Worm (Caenorhabditis elegans) whole organism, L2 larva: Measurements from ENCODE around the gene B0496.11.

ENCODE experiments used
- alr-1 ChIP-seq: fragments of 150-350 bp; optimal IDR thresholded peaks from 2 replicates; lab custom pipeline; 2014; ENCODE audit warnings: missing biosample characterization, missing genetic modification characterization
- aly-2 ChIP-seq: fragments of 150-350 bp; optimal IDR thresholded peaks from 2 replicates; lab custom pipeline; 2014; ENCODE audit warnings: missing biosample characterization, missing genetic modification characterization
- blmp-1 ChIP-seq: sonication (generic microtip); optimal IDR thresholded peaks from 2 replicates; lab custom pipeline; 2017; ENCODE audit warnings: missing genetic modification characterization, mild to moderate bottlenecking, missing compliant biosample characterization, antibody characterized with exemption, moderate library complexity; ENCODE audit not compliant: insufficient read depth
- fos-1 ChIP-seq: fragments of 150-350 bp; optimal IDR thresholded peaks from 2 replicates; lab custom pipeline; 2014; ENCODE audit warnings: missing biosample characterization, missing genetic modification characterization
- gmeb-1 ChIP-seq: fragments of 150-350 bp; optimal IDR thresholded peaks from 2 replicates; lab custom pipeline; 2014; ENCODE audit warnings: missing biosample characterization, missing genetic modification characterization
- lin-11 ChIP-seq: fragments of 150-350 bp; sonication (generic microtip); optimal IDR thresholded peaks from 2 replicates; lab custom pipeline; 2014; ENCODE audit warnings: missing biosample characterization, missing genetic modification characterization, inconsistent platforms, mixed read lengths
- lin-39 ChIP-seq: fragments of 150-350 bp; optimal IDR thresholded peaks from 2 replicates; lab custom pipeline; 2014; ENCODE audit warnings: missing biosample characterization, missing genetic modification reagents, missing genetic modification characterization
- nhr-11 ChIP-seq: fragments of 150-350 bp; optimal IDR thresholded peaks from 2 replicates; lab custom pipeline; 2014; ENCODE audit warnings: missing biosample characterization, missing genetic modification characterization
- sma-3 ChIP-seq: sonication (generic microtip); optimal IDR thresholded peaks from 2 replicates; lab custom pipeline; 2016; ENCODE audit warnings: missing genetic modification reagents, missing genetic modification characterization, missing compliant biosample characterization

ce11 chrIV:7477697-7478096 lies 43.9 kb upstream of the B0496.11 start:
- TF ChIP-seq lin-39 (tag; lab: Kevin White, UChicago) (no peak), alr-1 (tag; lab: Kevin White, UChicago) (no peak), lin-11 (no peak), sma-3 (GFP tag; lab: Kevin White, UChicago) (no peak), gmeb-1 (tag; lab: Kevin White, UChicago) (no peak), aly-2 (tag; lab: Kevin White, UChicago) (no peak), blmp-1 (tag; lab: Kevin White, UChicago) (no peak), nhr-11 (tag; lab: Kevin White, UChicago) (no peak), fos-1 (tag; lab: Kevin White, UChicago) (no peak)
